Worm (Caenorhabditis elegans) whole organism, L4/young adult: ENCODE measurements around the gene C50D2.2.
"Not testable (repeated sequence)": the region's sequence is repeated elsewhere in the genome, so short reads cannot be mapped to it uniquely, and the experiment has no call there.

ENCODE experiments used
- W03F9.2 ChIP-seq: fragments of 150-350 bp; optimal IDR thresholded peaks from 2 replicates; lab custom pipeline; 2014; ENCODE audit warnings: missing biosample characterization, missing genetic modification characterization
- dao-5 ChIP-seq: sonication (generic microtip); optimal IDR thresholded peaks from 2 replicates; lab custom pipeline; 2016; ENCODE audit warnings: missing genotype, missing genetic modification characterization, moderate library complexity, missing compliant biosample characterization
- him-1 ChIP-seq: sonication (generic microtip); optimal IDR thresholded peaks from 2 replicates; lab custom pipeline; 2016; ENCODE audit warnings: missing genotype, missing genetic modification reagents, missing genetic modification characterization, missing compliant biosample characterization

C50D2.2 gene

ce11 chrII:87937-88336, 21.0 kb upstream of the C50D2.2 start:
- TF ChIP-seq him-1 (tag; lab: Kevin White, UChicago) (no peak), dao-5 (tag; lab: Kevin White, UChicago) (no peak), W03F9.2 (no peak)

ce11 chrII:91419-91818, 17.5 kb upstream of the C50D2.2 start, which contains the start of gene mcat-1:
TSS of gene mcat-1 (minus strand) at chrII:91519.
- no peak for TF ChIP-seq dao-5 (tag; lab: Kevin White, UChicago)
- no peak for TF ChIP-seq W03F9.2
- TF ChIP-seq him-1 (tag; lab: Kevin White, UChicago) = no peak

DNA sequence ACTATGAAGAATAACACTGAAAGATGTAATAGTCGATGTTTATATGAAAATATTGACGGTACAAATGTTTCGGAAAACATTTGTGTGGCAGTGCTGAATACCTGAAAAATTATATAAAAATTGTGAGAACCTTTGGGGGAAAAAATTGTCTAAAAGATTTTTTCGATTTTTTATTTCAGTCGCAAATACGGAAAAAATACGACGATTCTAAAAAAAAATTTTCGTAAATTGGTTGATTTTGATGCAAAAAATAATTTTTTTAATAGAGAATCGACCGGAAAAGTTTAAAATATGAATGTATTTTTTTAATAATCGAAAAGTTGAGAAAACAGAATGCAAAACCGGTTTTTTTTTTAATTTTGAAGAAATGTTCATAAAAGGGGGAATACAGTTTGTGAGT, 13.8 kb upstream of the C50D2.2 start, which contains the start of gene C50D2.7:
TSS of gene C50D2.7 (minus strand) at position 101 of the 400 bp plus-strand sequence.
- no peak for TF ChIP-seq him-1 (tag; lab: Kevin White, UChicago)
- no peak for TF ChIP-seq dao-5 (tag; lab: Kevin White, UChicago)
- TF ChIP-seq W03F9.2 = no peak

DNA sequence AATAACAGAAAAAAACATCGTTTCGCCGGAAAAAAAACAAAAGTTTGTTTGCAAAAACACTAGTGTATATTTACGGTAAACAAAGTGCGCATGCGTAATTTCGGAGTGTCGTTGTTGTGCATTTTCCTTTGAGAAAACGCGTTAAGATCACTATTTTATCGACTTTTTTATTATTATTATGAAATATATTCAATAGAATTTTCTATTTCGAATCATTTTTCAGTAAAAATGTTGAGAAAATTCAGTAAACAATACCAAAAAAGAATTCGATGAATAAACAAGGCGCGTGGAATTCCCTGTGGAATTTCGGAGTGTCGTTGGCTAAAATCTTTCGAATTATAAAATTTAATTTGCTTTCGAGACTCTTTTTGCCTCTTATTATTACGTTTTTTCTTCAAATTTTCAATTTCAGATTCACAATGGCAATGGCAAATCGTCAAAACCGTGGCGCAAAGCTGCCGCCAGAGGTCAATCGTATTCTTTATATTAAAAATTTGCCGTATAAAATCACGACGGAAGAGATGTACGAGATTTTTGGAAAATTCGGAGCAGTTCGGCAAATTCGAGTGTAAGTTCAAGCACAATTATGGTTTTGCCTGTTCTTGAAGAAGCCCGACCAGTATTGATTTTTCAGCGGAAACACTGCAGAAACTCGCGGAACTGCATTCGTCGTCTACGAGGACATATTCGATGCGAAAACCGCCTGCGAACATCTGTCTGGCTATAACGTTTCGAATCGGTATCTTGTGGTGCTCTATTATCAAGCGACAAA, 10.8 kb upstream of the C50D2.2 start, which contains the start of the genes luc-7L3 and sftb-6:
TSS of gene luc-7L3 (minus strand) at position 36 of the 772 bp plus-strand sequence.
TSS of gene sftb-6 (plus strand) at position 413 of the 772 bp plus-strand sequence.
- no peak for TF ChIP-seq dao-5 (tag; lab: Kevin White, UChicago)
- peak; percentile 71 for TF ChIP-seq W03F9.2
- TF ChIP-seq him-1 (tag; lab: Kevin White, UChicago) = no peak

DNA sequence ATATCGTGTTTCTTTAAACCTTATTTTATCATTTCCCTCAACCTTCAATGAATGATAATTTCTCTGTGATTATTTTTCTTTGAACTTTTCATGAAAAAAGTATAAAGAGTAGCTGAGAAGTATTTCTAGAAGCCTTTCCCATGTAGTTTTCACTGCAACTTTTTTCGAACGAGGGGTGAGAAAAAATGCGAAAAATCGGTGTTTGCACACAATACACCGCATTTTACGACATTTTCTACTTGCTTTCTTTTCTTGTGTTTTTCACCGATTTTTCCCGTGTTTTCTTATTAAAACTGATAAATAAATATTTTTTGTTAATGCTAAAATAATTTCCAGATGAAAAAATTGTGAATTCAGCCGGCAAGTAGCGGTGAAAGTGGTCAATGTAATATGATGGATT, 10.1 kb upstream of the C50D2.2 start, which contains the start of gene C50D2.10:
TSS of gene C50D2.10 (plus strand) at position 245 of the 400 bp plus-strand sequence.
- TF ChIP-seq W03F9.2; him-1 (tag; lab: Kevin White, UChicago); dao-5 (tag; lab: Kevin White, UChicago): not testable (repeated sequence)

- TF ChIP-seq him-1 (tag; lab: Kevin White, UChicago) (no peak), W03F9.2 (no peak), dao-5 (tag; lab: Kevin White, UChicago) (no peak)
These were observed 7.8 kb upstream of the C50D2.2 start for ce11 chrII:101176-101575.

DNA sequence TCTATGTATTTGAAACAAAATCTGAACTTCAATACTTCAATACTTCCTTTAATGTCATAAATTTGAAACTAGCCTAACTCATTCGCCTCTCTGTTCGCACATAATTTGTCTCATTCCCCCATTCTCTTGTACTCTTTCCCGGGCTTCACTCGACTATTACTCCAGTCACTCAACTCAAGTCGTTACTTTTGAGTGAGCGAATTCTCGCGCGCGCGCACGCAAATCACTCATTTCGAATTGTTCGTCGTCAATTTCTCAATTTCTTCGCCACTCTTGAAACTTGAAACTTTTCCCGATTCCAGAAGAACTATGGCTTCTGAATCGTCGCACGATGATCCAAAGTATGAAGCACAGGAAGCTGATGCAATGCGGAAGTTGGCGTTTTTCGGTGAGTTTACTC, 4.7 kb upstream of the C50D2.2 start, which contains the start of gene col-68:
TSS of gene col-68 (plus strand) at position 301 of the 400 bp plus-strand sequence.
- TF ChIP-seq him-1 (tag; lab: Kevin White, UChicago) = no peak
- no peak for TF ChIP-seq dao-5 (tag; lab: Kevin White, UChicago)
- no peak for TF ChIP-seq W03F9.2

- no peak for TF ChIP-seq W03F9.2
- no peak for TF ChIP-seq him-1 (tag; lab: Kevin White, UChicago)
- TF ChIP-seq dao-5 (tag; lab: Kevin White, UChicago) = no peak
These were observed 3.6 kb upstream of the C50D2.2 start for ce11 chrII:105327-105882.

ce11 chrII:105889-106288, 3.1 kb upstream of the C50D2.2 start, which contains the start of gene txt-1:
TSS of gene txt-1 (plus strand) at chrII:106189.
- no peak for TF ChIP-seq W03F9.2
- TF ChIP-seq dao-5 (tag; lab: Kevin White, UChicago) = no peak
- no peak for TF ChIP-seq him-1 (tag; lab: Kevin White, UChicago)

DNA sequence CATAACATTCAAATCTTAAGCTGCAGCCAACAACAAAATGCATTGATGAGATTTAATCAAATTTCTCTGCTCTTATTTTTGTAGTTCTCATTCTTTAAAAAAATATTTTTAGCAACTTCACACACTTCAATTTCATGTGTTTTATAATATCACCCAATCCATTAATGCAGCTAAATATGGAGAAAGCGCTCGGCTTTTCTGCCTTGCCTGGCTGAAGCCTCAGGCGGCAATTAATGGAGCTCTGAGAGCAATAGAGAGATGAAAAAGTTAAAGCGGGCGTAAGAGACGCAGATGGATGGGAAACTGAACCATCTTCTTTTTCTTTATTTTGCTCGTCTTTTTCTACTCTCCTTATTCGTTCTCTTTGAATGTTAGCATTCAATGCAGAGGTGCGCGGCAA, 1.3 kb upstream of the C50D2.2 start:
- TF ChIP-seq W03F9.2 = no peak
- no peak for TF ChIP-seq him-1 (tag; lab: Kevin White, UChicago)
- no peak for TF ChIP-seq dao-5 (tag; lab: Kevin White, UChicago)

DNA sequence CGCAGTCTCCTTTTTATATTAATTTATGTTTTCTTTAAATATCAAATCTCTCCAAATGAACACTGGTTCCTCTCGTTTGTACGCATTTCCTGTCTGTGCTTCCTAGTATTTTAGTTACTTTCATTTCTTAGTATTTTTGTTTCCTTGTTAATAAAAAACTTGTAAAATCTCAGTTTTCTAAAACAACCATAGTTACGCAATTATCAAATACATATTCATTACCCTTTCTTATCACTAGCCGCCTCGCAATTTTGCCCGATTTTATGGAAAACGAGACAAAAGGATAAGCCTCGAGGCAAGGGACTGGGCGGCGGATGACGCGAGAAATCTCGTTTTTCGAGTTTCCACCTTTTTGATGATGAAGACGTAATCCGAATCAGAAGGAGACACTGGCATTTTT, 2.3 kb downstream of the C50D2.2 start, which contains the start of gene C50D2.1:
TSS of gene C50D2.1 (plus strand) at position 301 of the 400 bp plus-strand sequence.
- TF ChIP-seq him-1 (tag; lab: Kevin White, UChicago) = no peak
- TF ChIP-seq W03F9.2 = no peak
- TF ChIP-seq dao-5 (tag; lab: Kevin White, UChicago) = no peak

ce11 chrII:112231-112630, 3.3 kb downstream of the C50D2.2 start:
- TF ChIP-seq dao-5 (tag; lab: Kevin White, UChicago) = no peak
- TF ChIP-seq him-1 (tag; lab: Kevin White, UChicago) = no peak
- TF ChIP-seq W03F9.2 = no peak

ce11 chrII:116916-117315, 8.0 kb downstream of the C50D2.2 start, which contains the start of gene srt-54:
TSS of gene srt-54 (plus strand) at chrII:117216.
- TF ChIP-seq W03F9.2 = no peak
- no peak for TF ChIP-seq dao-5 (tag; lab: Kevin White, UChicago)
- no peak for TF ChIP-seq him-1 (tag; lab: Kevin White, UChicago)

ce11 chrII:121121-121520, 12.2 kb downstream of the C50D2.2 start, which contains the start of gene K10B4.3:
TSS of gene K10B4.3 (minus strand) at chrII:121221.
- no peak for TF ChIP-seq W03F9.2
- TF ChIP-seq him-1 (tag; lab: Kevin White, UChicago) = no peak
- TF ChIP-seq dao-5 (tag; lab: Kevin White, UChicago) = no peak
